Worm (Caenorhabditis elegans) whole organism, young adult: Measurements from ENCODE around the gene B0524.6.

Source experiments
- B0019.2 ChIP-seq: fragments of 200-800 bp; sonication (Bioruptor generic); conservative IDR thresholded peaks from 2 replicates; pipeline ENCODE4 v1.3.6; 2022; ENCODE audit warnings: missing genetic modification reagents, missing genetic modification characterization, missing compliant biosample characterization
- C17E4.6 ChIP-seq: fragments of 200-800 bp; sonication (Bioruptor generic); IDR thresholded peaks from 2 replicates; pipeline ENCODE4 v1.3.6; 2022; ENCODE audit warnings: missing genetic modification reagents, missing genetic modification characterization, missing compliant biosample characterization
- F22D6.2 ChIP-seq: sonication (generic microtip); optimal IDR thresholded peaks from 2 replicates; lab custom pipeline; 2016; ENCODE audit warnings: mild to moderate bottlenecking, missing genetic modification characterization, missing compliant biosample characterization
- F23B12.7 ChIP-seq: sonication (generic microtip); optimal IDR thresholded peaks from 2 replicates; lab custom pipeline; 2017; ENCODE audit warnings: missing genetic modification characterization, mild to moderate bottlenecking, missing compliant biosample characterization, antibody characterized with exemption, moderate library complexity; ENCODE audit not compliant: insufficient read depth
- F57C9.4 ChIP-seq: sonication (generic microtip); optimal IDR thresholded peaks from 2 replicates; lab custom pipeline; 2017; ENCODE audit warnings: mild to moderate bottlenecking, missing genetic modification characterization, missing compliant biosample characterization
- T26A5.8 ChIP-seq: sonication (generic microtip); optimal IDR thresholded peaks from 2 replicates; lab custom pipeline; 2016; ENCODE audit warnings: missing genetic modification characterization, missing compliant biosample characterization
- Y95B8A.8 ChIP-seq: fragments of 200-800 bp; sonication (Bioruptor generic); IDR thresholded peaks from 2 replicates; pipeline ENCODE4 v1.3.6; 2022; ENCODE audit warnings: missing genetic modification reagents, missing genetic modification characterization, missing compliant biosample characterization
- akir-1 ChIP-seq: fragments of 200-800 bp; sonication (Bioruptor generic); optimal IDR thresholded peaks from 2 replicates; lab custom pipeline; 2018; ENCODE audit warnings: mild to moderate bottlenecking, missing genetic modification characterization, moderate library complexity, missing compliant biosample characterization
- ama-1 ChIP-seq, 3 experiments: fragments of 150-350 bp in 1 of 3; sonication (generic microtip) in 2 of 3; optimal IDR thresholded peaks; 2 replicates each; lab custom pipeline; 2014 to 2018; ENCODE audit warnings: missing biosample characterization in 2 of 3, missing genetic modification characterization in 2 of 3, missing genetic modification reagents in 2 of 3
- aptf-3 ChIP-seq: fragments of 200-800 bp; sonication (Bioruptor generic); IDR thresholded peaks from 2 replicates; pipeline ENCODE4 v1.3.6; 2022; ENCODE audit warnings: missing genetic modification characterization, missing compliant biosample characterization
- athp-1 ChIP-seq: sonication (generic microtip); optimal IDR thresholded peaks from 2 replicates; lab custom pipeline; 2017; ENCODE audit warnings: mild to moderate bottlenecking, missing genetic modification characterization, missing compliant biosample characterization
- attf-6 ChIP-seq: fragments of 200-800 bp; sonication (Bioruptor generic); IDR thresholded peaks from 2 replicates; pipeline ENCODE4 v1.3.6; 2022; ENCODE audit warnings: missing genetic modification reagents, missing genetic modification characterization, missing compliant biosample characterization
- bed-2 ChIP-seq: fragments of 200-800 bp; sonication (Bioruptor generic); IDR thresholded peaks from 2 replicates; pipeline ENCODE4 v1.3.6; 2022; ENCODE audit warnings: missing genetic modification reagents, missing genetic modification characterization, missing compliant biosample characterization
- ceh-100 ChIP-seq: fragments of 200-800 bp; sonication (Bioruptor generic); IDR thresholded peaks from 2 replicates; pipeline ENCODE4 v1.3.6; 2022; ENCODE audit warnings: missing genetic modification reagents, missing genetic modification characterization, missing compliant biosample characterization
- dox-1 ChIP-seq: fragments of 200-800 bp; sonication (Bioruptor generic); IDR thresholded peaks from 2 replicates; pipeline ENCODE4 v1.3.6; 2022; ENCODE audit warnings: missing genetic modification reagents, missing genetic modification characterization, missing compliant biosample characterization
- dpff-1 ChIP-seq: sonication (generic microtip); optimal IDR thresholded peaks from 2 replicates; lab custom pipeline; 2017; ENCODE audit warnings: mild to moderate bottlenecking, missing genetic modification characterization, missing compliant biosample characterization
- ets-4 ChIP-seq: fragments of 200-800 bp; sonication (Bioruptor generic); optimal IDR thresholded peaks from 2 replicates; lab custom pipeline; 2018; ENCODE audit warnings: mild to moderate bottlenecking, missing genetic modification characterization, missing compliant biosample characterization
- lin-54 ChIP-seq: fragments of 200-800 bp; sonication (Bioruptor generic); optimal IDR thresholded peaks from 2 replicates; lab custom pipeline; 2018; ENCODE audit warnings: mild to moderate bottlenecking, missing genetic modification characterization, missing compliant biosample characterization
- madf-10 ChIP-seq: sonication (generic microtip); optimal IDR thresholded peaks from 2 replicates; lab custom pipeline; 2016; ENCODE audit warnings: mild to moderate bottlenecking, missing genetic modification characterization, missing compliant biosample characterization
- madf-8 ChIP-seq: fragments of 200-800 bp; sonication (Bioruptor generic); conservative IDR thresholded peaks from 2 replicates; pipeline ENCODE4 v1.3.6; 2022; ENCODE audit warnings: missing genetic modification reagents, missing genetic modification characterization, missing compliant biosample characterization
- mes-4 ChIP-seq: sonication (generic microtip); optimal IDR thresholded peaks from 2 replicates; lab custom pipeline; 2016; ENCODE audit warnings: missing genotype, missing genetic modification characterization, missing compliant biosample characterization
- mxl-1 ChIP-seq: sonication (generic microtip); optimal IDR thresholded peaks from 2 replicates; lab custom pipeline; 2016; ENCODE audit warnings: missing genetic modification characterization, missing compliant biosample characterization
- nfya-1 ChIP-seq: sonication (generic microtip); optimal IDR thresholded peaks from 2 replicates; lab custom pipeline; 2017; ENCODE audit warnings: antibody characterized with exemption, missing compliant biosample characterization, missing genetic modification characterization, borderline replicate concordance; ENCODE audit not compliant: insufficient read depth
- nhr-120 ChIP-seq: fragments of 200-800 bp; sonication (Bioruptor generic); IDR thresholded peaks from 2 replicates; pipeline ENCODE4 v1.3.6; 2022; ENCODE audit warnings: missing genetic modification characterization, missing compliant biosample characterization
- nhr-179 ChIP-seq: sonication (generic microtip); optimal IDR thresholded peaks from 2 replicates; lab custom pipeline; 2016; ENCODE audit warnings: mild to moderate bottlenecking, missing genetic modification characterization, missing compliant biosample characterization
- nhr-27 ChIP-seq: fragments of 200-800 bp; sonication (Bioruptor generic); optimal IDR thresholded peaks from 2 replicates; lab custom pipeline; 2018; ENCODE audit warnings: mild to moderate bottlenecking, missing genetic modification characterization, moderate library complexity, missing compliant biosample characterization
- rpc-1 ChIP-seq, 2 experiments: fragments of 150-350 bp in 1 of 2; sonication (generic microtip) in 1 of 2; optimal IDR thresholded peaks; 2 replicates each; lab custom pipeline; 2014 to 2018; ENCODE audit warnings: missing biosample characterization in 1 of 2, missing genetic modification characterization in 1 of 2, missing genetic modification reagents in 1 of 2, missing genotype in 1 of 2
- sdz-38 ChIP-seq: sonication (generic microtip); optimal IDR thresholded peaks from 2 replicates; lab custom pipeline; 2016; ENCODE audit warnings: missing genotype, missing genetic modification characterization, missing compliant biosample characterization
- snpc-1.3 ChIP-seq: sonication (generic microtip); optimal IDR thresholded peaks from 2 replicates; lab custom pipeline; 2017; ENCODE audit warnings: missing genetic modification characterization, mild to moderate bottlenecking, missing compliant biosample characterization, antibody characterized with exemption, moderate library complexity, missing genotype, missing genetic modification reagents; ENCODE audit not compliant: insufficient read depth
- snpc-4 ChIP-seq, 5 experiments: fragments of 150-350 bp in 1 of 5; sonication (generic microtip) in 4 of 5; optimal IDR thresholded peaks; 2 replicates each; lab custom pipeline; 2014 to 2018; ENCODE audit warnings: missing genetic modification characterization in 5 of 5, missing biosample characterization in 3 of 5, antibody characterized with exemption in 2 of 5, mild to moderate bottlenecking in 2 of 5, missing compliant biosample characterization in 2 of 5, missing genotype in 2 of 5, moderate library complexity in 2 of 5, missing genetic modification reagents in 1 of 5
- sptf-2 ChIP-seq: fragments of 200-800 bp; sonication (Bioruptor generic); optimal IDR thresholded peaks from 2 replicates; lab custom pipeline; 2018; ENCODE audit warnings: mild to moderate bottlenecking, missing genetic modification characterization, missing compliant biosample characterization
- tbp1 ChIP-seq: fragments of 200-800 bp; sonication (Bioruptor generic); optimal IDR thresholded peaks from 2 replicates; lab custom pipeline; 2018; ENCODE audit warnings: mild to moderate bottlenecking, missing genetic modification characterization, missing compliant biosample characterization
- tbx-9 ChIP-seq: sonication (generic microtip); optimal IDR thresholded peaks from 2 replicates; lab custom pipeline; 2016; ENCODE audit warnings: borderline replicate concordance, missing genetic modification characterization, inconsistent platforms, missing compliant biosample characterization
- tlf-1 ChIP-seq: fragments of 200-800 bp; sonication (Bioruptor generic); optimal IDR thresholded peaks from 2 replicates; lab custom pipeline; 2018; ENCODE audit warnings: mild to moderate bottlenecking, missing genetic modification characterization, missing compliant biosample characterization
- ztf-22 ChIP-seq: fragments of 200-800 bp; sonication (Bioruptor generic); optimal IDR thresholded peaks from 2 replicates; lab custom pipeline; 2018; ENCODE audit warnings: mild to moderate bottlenecking, missing genetic modification characterization, moderate library complexity, missing compliant biosample characterization
- ztf-25 ChIP-seq: fragments of 200-800 bp; sonication (Bioruptor generic); IDR thresholded peaks from 2 replicates; pipeline ENCODE4 v1.3.6; 2022; ENCODE audit warnings: missing genetic modification reagents, missing genetic modification characterization, missing compliant biosample characterization
- ztf-3 ChIP-seq: fragments of 200-800 bp; sonication (Bioruptor generic); optimal IDR thresholded peaks from 2 replicates; lab custom pipeline; 2018; ENCODE audit warnings: mild to moderate bottlenecking, missing genetic modification characterization, missing compliant biosample characterization

Gene B0524.6

ce11 chrIII:1921136-1921680 is 15.8 kb upstream of the B0524.6 start (continued):
- TF ChIP-seq T26A5.8 (tag; lab: Kevin White, UChicago), result no peak
- no peak for TF ChIP-seq sdz-38 (tag; lab: Kevin White, UChicago)
- no peak for TF ChIP-seq ama-1 (optimal IDR thresholded peaks at IDR 0.05; lab: Kevin White, UChicago)
- no peak for TF ChIP-seq ama-1 (GFP tag; optimal IDR thresholded peaks at IDR 0.05; lab: Kevin White, UChicago)
- TF ChIP-seq mxl-1 (tag; lab: Kevin White, UChicago), result no peak
- TF ChIP-seq attf-6, result no peak
- TF ChIP-seq Y95B8A.8, result no peak
- TF ChIP-seq tbp1, result peak; percentile 68
- no peak for TF ChIP-seq ztf-25
- TF ChIP-seq snpc-1.3, result peak; percentile 20
- TF ChIP-seq nhr-179 (tag; lab: Kevin White, UChicago), result no peak
- no peak for TF ChIP-seq bed-2 (GFP tag; lab: Robert Waterston, UW)
- peak; percentile 91 for TF ChIP-seq tlf-1
- no peak for TF ChIP-seq akir-1 (GFP tag; lab: Kevin White, UChicago)
- no peak for TF ChIP-seq athp-1
- TF ChIP-seq snpc-4 (GFP tag; optimal IDR thresholded peaks at IDR 0.05; lab: Kevin White, UChicago), result peak; percentile 75
- TF ChIP-seq snpc-4 (tag; optimal IDR thresholded peaks at IDR 0.05; lab: Kevin White, UChicago), result peak in 3 of 4 experiments; percentile 65 to 78 (median 74)
- TF ChIP-seq nfya-1 (tag; lab: Kevin White, UChicago), result no peak
- no peak for TF ChIP-seq rpc-1 (optimal IDR thresholded peaks at IDR 0.05; lab: Kevin White, UChicago)
- no peak for TF ChIP-seq rpc-1 (tag; optimal IDR thresholded peaks at IDR 0.05; lab: Kevin White, UChicago)
- peak; percentile 19 for TF ChIP-seq sptf-2
- TF ChIP-seq nhr-120, result no peak
- peak; percentile 37 for TF ChIP-seq nhr-27 (tag; lab: Kevin White, UChicago)
- TF ChIP-seq mes-4 (tag; lab: Kevin White, UChicago), result no peak
- peak; percentile 92 for TF ChIP-seq F22D6.2 (tag; lab: Kevin White, UChicago)
- peak; percentile 93 for TF ChIP-seq madf-10 (tag; lab: Kevin White, UChicago)
- TF ChIP-seq ztf-22 (GFP tag; lab: Kevin White, UChicago), result peak; percentile 100
- peak; percentile 94 for TF ChIP-seq dox-1 (GFP tag; lab: Robert Waterston, UW)
- TF ChIP-seq, all 124 proteins: peak for 61

- TF ChIP-seq lin-54 (GFP tag; lab: Kevin White, UChicago) (no peak), F57C9.4 (tag; lab: Kevin White, UChicago) (no peak), tbx-9 (tag; lab: Kevin White, UChicago) (no peak), aptf-3 (GFP tag; lab: Robert Waterston, UW) (no peak), F23B12.7 (tag; lab: Kevin White, UChicago) (no peak), C17E4.6 (GFP tag; lab: Robert Waterston, UW) (no peak), nfya-1 (tag; lab: Kevin White, UChicago) (no peak), ets-4 (GFP tag; lab: Kevin White, UChicago) (no peak), nhr-27 (tag; lab: Kevin White, UChicago) (no peak), Y95B8A.8 (no peak), ceh-100 (GFP tag; lab: Robert Waterston, UW) (no peak), ztf-3 (GFP tag; lab: Kevin White, UChicago) (no peak), dpff-1 (tag; lab: Kevin White, UChicago) (no peak), madf-8 (no peak), B0019.2 (GFP tag; lab: Robert Waterston, UW) (no peak)
Observed at ce11 chrIII:1918311-1918932, 13.0 kb upstream of the B0524.6 start.
